Worm (Caenorhabditis elegans) whole organism, L4 larva: Measurements from ENCODE around the gene Y39F10A.1.

Experiments used
- Y5F2A.4 ChIP-seq: fragments of 200-800 bp; sonication (Bioruptor generic); optimal IDR thresholded peaks from 2 replicates; lab custom pipeline; 2018; ENCODE audit warnings: mild to moderate bottlenecking, missing genetic modification characterization, missing compliant biosample characterization
- aha-1 ChIP-seq: fragments of 150-350 bp; peaks from one replicate; lab custom pipeline; 2014; ENCODE audit warnings: missing biosample characterization, missing genetic modification characterization
- ama-1 ChIP-seq: fragments of 150-350 bp; optimal IDR thresholded peaks from 2 replicates; lab custom pipeline; 2014; ENCODE audit warnings: inconsistent platforms, mixed read lengths
- fkh-10 ChIP-seq: fragments of 150-350 bp; optimal IDR thresholded peaks from 2 replicates; lab custom pipeline; 2014; ENCODE audit warnings: missing biosample characterization, missing genetic modification reagents, missing genetic modification characterization
- lin-13 ChIP-seq: fragments of 150-350 bp; optimal IDR thresholded peaks from 2 replicates; lab custom pipeline; 2014; ENCODE audit warnings: missing biosample characterization, missing genetic modification reagents, missing genetic modification characterization
- lin-15B ChIP-seq: fragments of 150-350 bp; sonication (generic microtip); optimal IDR thresholded peaks from 3 replicates; lab custom pipeline; 2014; ENCODE audit warnings: missing biosample characterization, missing genetic modification characterization
- madf-5 ChIP-seq, 2 experiments: fragments of 200-800 bp; sonication (Bioruptor generic); IDR thresholded peaks; 2 replicates each; pipeline ENCODE4 v1.3.6; 2022; ENCODE audit warnings: missing compliant biosample characterization in 2 of 2, missing genetic modification characterization in 2 of 2
- mep-1 ChIP-seq: fragments of 150-350 bp; sonication (generic microtip); optimal IDR thresholded peaks from 3 replicates; lab custom pipeline; 2014; ENCODE audit warnings: missing biosample characterization, missing genetic modification characterization
- nhr-11 ChIP-seq: fragments of 150-350 bp; optimal IDR thresholded peaks from 2 replicates; lab custom pipeline; 2014; ENCODE audit warnings: missing biosample characterization, missing genetic modification characterization

DNA sequence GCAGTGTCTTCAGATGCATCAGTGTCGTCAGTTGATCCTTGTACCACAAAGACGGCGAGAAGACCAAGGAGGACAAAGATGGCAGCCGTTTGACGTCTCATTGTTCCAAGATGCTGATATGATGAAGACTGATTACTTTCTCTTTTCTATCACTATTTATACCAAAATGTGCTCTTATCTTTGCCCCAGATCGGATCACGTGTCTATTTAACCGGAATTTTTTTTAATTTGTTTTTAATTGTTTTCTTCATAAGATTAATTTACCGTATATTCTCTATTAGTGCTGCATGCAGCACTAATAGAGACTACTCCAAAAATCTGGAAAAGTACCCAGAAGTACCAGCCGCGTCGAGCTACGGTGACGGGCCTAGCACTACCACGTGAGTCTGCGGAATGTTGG is 39.6 kb downstream of the Y39F10A.1 start, which contains the start of gene msrp-3:
- TF ChIP-seq lin-15B (tag; lab: Kevin White, UChicago) = no peak
- TF ChIP-seq lin-13 (GFP tag; lab: Kevin White, UChicago) = no peak
- no peak for TF ChIP-seq ama-1 (lab: Kevin White, UChicago)
- no peak for TF ChIP-seq madf-5 (GFP tag; IDR thresholded peaks at IDR 0.05; lab: Robert Waterston, UW)
- TF ChIP-seq fkh-10 (GFP tag; lab: Kevin White, UChicago) = no peak
- TF ChIP-seq Y5F2A.4 (GFP tag; lab: Kevin White, UChicago) = no peak
- TF ChIP-seq mep-1 (tag; lab: Kevin White, UChicago) = no peak
- no peak for TF ChIP-seq nhr-11 (tag; lab: Kevin White, UChicago)
- no peak for TF ChIP-seq aha-1
